Fruit fly (Drosophila melanogaster) whole organism, embryonic: ENCODE data around the gene Iris.

Experiments
- Abd-B ChIP-seq: fragments of 200-800 bp; sonication (Bioruptor generic); optimal IDR thresholded peaks from 2 replicates; lab custom pipeline; 2018; ENCODE audit warnings: missing biosample characterization, mild to moderate bottlenecking, missing genetic modification characterization, moderate library complexity
- B-H1 ChIP-seq: fragments of 200-800 bp; sonication (Bioruptor generic); IDR thresholded peaks from 3 replicates; pipeline ENCODE4 v1.3.6; 2022; ENCODE audit warnings: missing biosample characterization, missing genetic modification characterization
- BtbVII ChIP-seq: fragments of 200-800 bp; sonication (Bioruptor generic); optimal IDR thresholded peaks from 3 replicates; lab custom pipeline; 2017; ENCODE audit warnings: missing biosample characterization, mild to moderate bottlenecking, missing genetic modification characterization
- Bteb2 ChIP-seq: fragments of 200-800 bp; sonication (Bioruptor generic); optimal IDR thresholded peaks from 2 replicates; lab custom pipeline; 2016; ENCODE audit warnings: missing biosample characterization, missing genetic modification characterization
- CG10431 ChIP-seq: fragments of 200-800 bp; sonication (Bioruptor generic); optimal IDR thresholded peaks from 3 replicates; lab custom pipeline; 2018; ENCODE audit warnings: missing biosample characterization, mild to moderate bottlenecking, missing genetic modification characterization
- CG11560 ChIP-seq: fragments of 200-800 bp; sonication (Bioruptor generic); IDR thresholded peaks from 3 replicates; pipeline ENCODE4 v1.3.6; 2022; ENCODE audit warnings: missing biosample characterization, missing genetic modification characterization
- CG12659 ChIP-seq: fragments of 200-800 bp; sonication (Bioruptor generic); optimal IDR thresholded peaks from 3 replicates; lab custom pipeline; 2017; ENCODE audit warnings: mild to moderate bottlenecking, missing biosample characterization, missing genetic modification reagents, missing genetic modification characterization
- CG14710 ChIP-seq: fragments of 200-800 bp; sonication (Bioruptor generic); optimal IDR thresholded peaks from 3 replicates; lab custom pipeline; 2019; ENCODE audit warnings: missing biosample characterization, mild to moderate bottlenecking, missing genetic modification characterization, moderate library complexity
- CG15073 ChIP-seq: fragments of 200-800 bp; sonication (Bioruptor generic); optimal IDR thresholded peaks from 2 replicates; lab custom pipeline; 2016; ENCODE audit warnings: missing biosample characterization, missing genetic modification characterization
- CG16815 ChIP-seq: fragments of 200-800 bp; sonication (Bioruptor generic); optimal IDR thresholded peaks from 3 replicates; lab custom pipeline; 2017; ENCODE audit warnings: missing biosample characterization, mild to moderate bottlenecking, missing genetic modification characterization
- CG17802 ChIP-seq: fragments of 200-800 bp; sonication (Bioruptor generic); optimal IDR thresholded peaks from 2 replicates; lab custom pipeline; 2018; ENCODE audit warnings: missing biosample characterization, mild to moderate bottlenecking, missing genetic modification characterization, moderate library complexity
- CG17912 ChIP-seq: fragments of 200-800 bp; sonication (Bioruptor generic); optimal IDR thresholded peaks from 2 replicates; lab custom pipeline; 2018; ENCODE audit warnings: missing biosample characterization, mild to moderate bottlenecking, missing genetic modification characterization
- CG30403 ChIP-seq: fragments of 200-800 bp; sonication (Bioruptor generic); optimal IDR thresholded peaks from 3 replicates; lab custom pipeline; 2016; ENCODE audit warnings: missing biosample characterization, missing genetic modification characterization
- CG31224 ChIP-seq: fragments of 200-800 bp; sonication (Bioruptor generic); IDR thresholded peaks from 2 replicates; pipeline ENCODE4 v1.3.6; 2022; ENCODE audit warnings: missing biosample characterization, missing genetic modification characterization
- CG32767 ChIP-seq: fragments of 200-800 bp; sonication (Bioruptor generic); IDR thresholded peaks from 2 replicates; pipeline ENCODE4 v1.3.6; 2022; ENCODE audit warnings: missing biosample characterization, missing genetic modification characterization
- CG32772 ChIP-seq: fragments of 200-800 bp; sonication (Bioruptor generic); IDR thresholded peaks from 2 replicates; pipeline ENCODE4 v1.3.6; 2022; ENCODE audit warnings: missing biosample characterization, missing genetic modification characterization
- CG34422 ChIP-seq: fragments of 200-800 bp; sonication (Bioruptor generic); IDR thresholded peaks from 3 replicates; pipeline ENCODE4 v1.3.6; 2022; ENCODE audit warnings: missing biosample characterization, missing genetic modification characterization
- CG3726 ChIP-seq: fragments of 200-800 bp; sonication (Bioruptor generic); IDR thresholded peaks from 3 replicates; pipeline ENCODE4, ENCODE4 v1.3.6; 2022; ENCODE audit warnings: missing biosample characterization, missing genetic modification characterization
- CG43689 ChIP-seq: fragments of 200-800 bp; sonication (Bioruptor generic); IDR thresholded peaks from 2 replicates; pipeline ENCODE4 v1.3.6; 2022; ENCODE audit warnings: missing biosample characterization, missing genetic modification characterization
- CG6683 ChIP-seq: fragments of 200-800 bp; sonication (Bioruptor generic); optimal IDR thresholded peaks from 2 replicates; lab custom pipeline; 2017; ENCODE audit warnings: missing biosample characterization, mild to moderate bottlenecking, missing genetic modification characterization, missing genetic modification reagents
- CG6689 ChIP-seq: fragments of 200-800 bp; sonication (Bioruptor generic); IDR thresholded peaks from 2 replicates; pipeline ENCODE4 v1.3.6; 2022; ENCODE audit warnings: missing biosample characterization, missing genetic modification characterization
- CG7357 ChIP-seq: fragments of 200-800 bp; sonication (Bioruptor generic); IDR thresholded peaks from 3 replicates; pipeline ENCODE4 v1.3.6; 2022; ENCODE audit warnings: missing biosample characterization, missing genetic modification characterization
- CG7372 ChIP-seq: fragments of 200-800 bp; sonication (Bioruptor generic); IDR thresholded peaks from 2 replicates; pipeline ENCODE4 v1.3.6; 2022; ENCODE audit warnings: missing biosample characterization, missing genetic modification characterization
- CG7987 ChIP-seq: fragments of 200-800 bp; sonication (Bioruptor generic); optimal IDR thresholded peaks from 2 replicates; lab custom pipeline; 2018; ENCODE audit warnings: missing biosample characterization, mild to moderate bottlenecking, missing genetic modification characterization, moderate library complexity
- Doc2 ChIP-seq: fragments of 200-800 bp; sonication (Bioruptor generic); IDR thresholded peaks from 2 replicates; pipeline ENCODE4 v1.3.6; 2022; ENCODE audit warnings: missing biosample characterization, missing genetic modification characterization
- Elba2 ChIP-seq: fragments of 200-800 bp; sonication (Bioruptor generic); optimal IDR thresholded peaks from 3 replicates; lab custom pipeline; 2016; ENCODE audit warnings: missing biosample characterization, missing genetic modification characterization
- Fer3 ChIP-seq: fragments of 200-800 bp; sonication (Bioruptor generic); optimal IDR thresholded peaks from 2 replicates; lab custom pipeline; 2018; ENCODE audit warnings: missing biosample characterization, mild to moderate bottlenecking, missing genetic modification characterization, moderate library complexity
- HLH54F ChIP-seq: fragments of 200-800 bp; sonication (Bioruptor generic); optimal IDR thresholded peaks from 3 replicates; lab custom pipeline; 2016; ENCODE audit warnings: missing biosample characterization, missing genetic modification characterization
- HLHmδ ChIP-seq: fragments of 200-800 bp; sonication (Bioruptor generic); optimal IDR thresholded peaks from 2 replicates; lab custom pipeline; 2018; ENCODE audit warnings: missing biosample characterization, mild to moderate bottlenecking, missing genetic modification characterization, moderate library complexity
- HmgZ ChIP-seq: fragments of 200-800 bp; sonication (Bioruptor generic); optimal IDR thresholded peaks from 2 replicates; lab custom pipeline; 2018; ENCODE audit warnings: missing biosample characterization, mild to moderate bottlenecking, missing genetic modification characterization
- Hr51 ChIP-seq, 2 experiments: fragments of 200-800 bp; sonication (Bioruptor generic); optimal IDR thresholded peaks; 2 replicates in 1 of 2; 3 replicates in 1 of 2; lab custom pipeline; 2016 to 2018; ENCODE audit warnings: missing biosample characterization in 2 of 2, missing genetic modification characterization in 2 of 2, mild to moderate bottlenecking in 1 of 2, moderate library complexity in 1 of 2
- Taf1 ChIP-seq: fragments of 200-800 bp; sonication (Bioruptor generic); IDR thresholded peaks from 2 replicates; pipeline ENCODE4 v1.3.6; 2022; ENCODE audit warnings: missing biosample characterization, missing genetic modification characterization
- Usf ChIP-seq: fragments of 200-800 bp; sonication (Bioruptor generic); optimal IDR thresholded peaks from 2 replicates; lab custom pipeline; 2017; ENCODE audit warnings: missing genotype, missing biosample characterization, missing genetic modification characterization
- aop ChIP-seq: fragments of 200-800 bp; sonication (Bioruptor generic); IDR thresholded peaks from 2 replicates; pipeline ENCODE4 v1.3.6; 2022; ENCODE audit warnings: missing biosample characterization, missing genetic modification characterization
- ato ChIP-seq: fragments of 200-800 bp; sonication (Bioruptor generic); IDR thresholded peaks from 2 replicates; pipeline ENCODE4 v1.3.6; 2022; ENCODE audit warnings: missing biosample characterization, missing genetic modification characterization; ENCODE audit not compliant: partially characterized antibody
- cas ChIP-seq: fragments of 200-800 bp; sonication (Bioruptor generic); IDR thresholded peaks from 2 replicates; pipeline ENCODE4 v1.3.6; 2022; ENCODE audit warnings: missing biosample characterization, missing genetic modification characterization
- crol ChIP-seq: fragments of 200-800 bp; sonication (Bioruptor generic); IDR thresholded peaks from 2 replicates; pipeline ENCODE4 v1.3.6; 2022; ENCODE audit warnings: missing biosample characterization, missing genetic modification characterization
- disco-r ChIP-seq: fragments of 200-800 bp; sonication (Bioruptor generic); optimal IDR thresholded peaks from 2 replicates; lab custom pipeline; 2016; ENCODE audit warnings: missing biosample characterization, missing genetic modification characterization
- fru ChIP-seq: fragments of >200 bp; optimal IDR thresholded peaks from 2 replicates; lab custom pipeline; 2017
- ham ChIP-seq: fragments of 200-800 bp; sonication (Bioruptor generic); IDR thresholded peaks from 2 replicates; pipeline ENCODE4 v1.3.6; 2022; ENCODE audit warnings: missing biosample characterization, missing genetic modification characterization
- hb ChIP-seq: fragments of 200-800 bp; sonication (Bioruptor generic); IDR thresholded peaks from 3 replicates; pipeline ENCODE4 v1.3.6; 2022; ENCODE audit warnings: missing biosample characterization, missing genetic modification characterization; ENCODE audit not compliant: partially characterized antibody
- hbn ChIP-seq: fragments of 200-800 bp; sonication (Bioruptor generic); IDR thresholded peaks from 2 replicates; pipeline ENCODE4 v1.3.6; 2022; ENCODE audit warnings: missing biosample characterization, missing genetic modification characterization; ENCODE audit not compliant: partially characterized antibody
- lilli ChIP-seq: fragments of 200-800 bp; sonication (Bioruptor generic); optimal IDR thresholded peaks from 3 replicates; lab custom pipeline; 2016; ENCODE audit warnings: missing biosample characterization, missing genetic modification characterization
- mirr ChIP-seq: fragments of 200-800 bp; sonication (Bioruptor generic); optimal IDR thresholded peaks from 3 replicates; lab custom pipeline; 2018; ENCODE audit warnings: missing biosample characterization, mild to moderate bottlenecking, missing genetic modification characterization
- nerfin-1 ChIP-seq: fragments of 200-800 bp; sonication (Bioruptor generic); optimal IDR thresholded peaks from 3 replicates; lab custom pipeline; 2019; ENCODE audit warnings: missing biosample characterization, mild to moderate bottlenecking, missing genetic modification characterization, moderate library complexity
- pum ChIP-seq: fragments of 200-800 bp; sonication (Bioruptor generic); optimal IDR thresholded peaks from 2 replicates; lab custom pipeline; 2016; ENCODE audit warnings: missing biosample characterization, missing genetic modification characterization
- scrt ChIP-seq: fragments of 200-800 bp; sonication (Bioruptor generic); optimal IDR thresholded peaks from 2 replicates; lab custom pipeline; 2018; ENCODE audit warnings: missing biosample characterization, mild to moderate bottlenecking, missing genetic modification characterization, moderate library complexity
- slp2 ChIP-seq: fragments of 200-800 bp; sonication (Bioruptor generic); optimal IDR thresholded peaks from 2 replicates; lab custom pipeline; 2016; ENCODE audit warnings: missing biosample characterization, missing genetic modification characterization
- sob ChIP-seq: fragments of 200-800 bp; sonication (Bioruptor generic); IDR thresholded peaks from 2 replicates; pipeline ENCODE4 v1.3.6; 2022; ENCODE audit warnings: missing biosample characterization, missing genetic modification characterization
- wor ChIP-seq: fragments of 200-800 bp; sonication (Bioruptor generic); IDR thresholded peaks from 2 replicates; pipeline ENCODE4 v1.3.6; 2022; ENCODE audit warnings: missing biosample characterization, missing genetic modification characterization
- z ChIP-seq: fragments of 200-800 bp; sonication (Bioruptor generic); IDR thresholded peaks from 3 replicates; pipeline ENCODE4 v1.3.6; 2022; ENCODE audit warnings: missing biosample characterization, missing genetic modification characterization

Iris gene

dm6 chr2L:1158519-1159319, 24.8 kb upstream of the Iris start, which contains the start of gene Tango14 (continued):
- TF ChIP-seq CG34422 (GFP tag; lab: Robert Waterston, UW), result peak; percentile 78; the same call in 2 of the 3 replicates
- no peak for TF ChIP-seq CG43689
- no peak for TF ChIP-seq hbn (GFP tag; lab: Robert Waterston, UW)
- no peak for TF ChIP-seq aop (GFP tag; lab: Robert Waterston, UW)
- TF ChIP-seq sob (GFP tag; lab: Robert Waterston, UW), result no peak
- no peak for TF ChIP-seq wor (GFP tag; lab: Robert Waterston, UW)
- TF ChIP-seq CG16815, result no peak
- no peak for TF ChIP-seq Abd-B (GFP tag; lab: Kevin White, UChicago)
- no peak for TF ChIP-seq HLH54F (GFP tag; lab: Kevin White, UChicago)
- TF ChIP-seq Bteb2 (GFP tag; lab: Kevin White, UChicago), result no peak
- TF ChIP-seq B-H1 (GFP tag; lab: Robert Waterston, UW), result no peak
- TF ChIP-seq pum (GFP tag; lab: Kevin White, UChicago), result no peak
- TF ChIP-seq ham, result no peak
- no peak for TF ChIP-seq CG15073
- TF ChIP-seq Usf (GFP tag; lab: Kevin White, UChicago), result no peak
- TF ChIP-seq CG3726 (GFP tag; lab: Robert Waterston, UW), result no peak
- TF ChIP-seq CG32767 (GFP tag; lab: Robert Waterston, UW), result no peak
- TF ChIP-seq CG7987 (GFP tag; lab: Kevin White, UChicago), result no peak
- no peak for TF ChIP-seq HmgZ (tag; lab: Kevin White, UChicago)
- peak; percentile 32 for TF ChIP-seq CG14710 (tag; lab: Kevin White, UChicago)
- no peak for TF ChIP-seq disco-r
- TF ChIP-seq CG10431, result no peak
- no peak for TF ChIP-seq crol (GFP tag; lab: Robert Waterston, UW)
- no peak for TF ChIP-seq CG7372 (GFP tag; lab: Robert Waterston, UW)
- TF ChIP-seq lilli, result no peak
- TF ChIP-seq CG31224 (GFP tag; lab: Robert Waterston, UW), result no peak
- TF ChIP-seq Fer3, result no peak
- TF ChIP-seq CG11560, result no peak
- no peak for TF ChIP-seq Elba2 (GFP tag; lab: Kevin White, UChicago)
- TF ChIP-seq HLHmδ (GFP tag; lab: Kevin White, UChicago), result no peak
- no peak for TF ChIP-seq ato (GFP tag; lab: Robert Waterston, UW)
- no peak for TF ChIP-seq cas (GFP tag; lab: Robert Waterston, UW)
- TF ChIP-seq mirr (GFP tag; lab: Kevin White, UChicago), result no peak
- TF ChIP-seq BtbVII (GFP tag; lab: Kevin White, UChicago), result no peak
- TF ChIP-seq CG17912 (GFP tag; lab: Kevin White, UChicago), result no peak
- TF ChIP-seq hb (GFP tag; lab: Robert Waterston, UW), result 0 out of 3 replicates have a peak, but pooled peaks have one; percentile 52
- no peak for TF ChIP-seq CG17802 (tag; lab: Kevin White, UChicago)
- TF ChIP-seq CG32772, result no peak
- no peak for TF ChIP-seq z (GFP tag; lab: Robert Waterston, UW)
- no peak for TF ChIP-seq Hr51 (GFP tag; optimal IDR thresholded peaks at IDR 0.05; lab: Kevin White, UChicago)
- no peak for TF ChIP-seq CG6683
- TF ChIP-seq nerfin-1 (tag; lab: Kevin White, UChicago), result no peak
- TF ChIP-seq Taf1, result no peak
- no peak for TF ChIP-seq Doc2 (GFP tag; lab: Robert Waterston, UW)
- TF ChIP-seq scrt, result no peak
- TF ChIP-seq CG6689, result no peak; the same call in 1 of the 2 replicates
- TF ChIP-seq fru (lab: Kevin White, UChicago), result no peak
- no peak for TF ChIP-seq CG7357 (GFP tag; lab: Robert Waterston, UW)
- TF ChIP-seq slp2, result no peak
- TF ChIP-seq CG30403 (GFP tag; lab: Kevin White, UChicago), result no peak
- no peak for TF ChIP-seq CG12659 (GFP tag; lab: Kevin White, UChicago)
